Fruit fly (Drosophila melanogaster) S2 (cell line): ENCODE measurements around the gene CG10969.

ENCODE experiments used
- CG8478 ChIP-seq: fragments of >200 bp; optimal IDR thresholded peaks from 2 replicates; lab custom pipeline; 2018
- CTCF ChIP-seq, 2 experiments: fragments of >200 bp; optimal IDR thresholded peaks; 2 replicates each; lab custom pipeline; 2018

dm6 chr3L:12748711-12749566 is 32.0 kb downstream of the CG10969 start:
- TF ChIP-seq CG8478 (lab: Kevin White, UChicago): no peak
- TF ChIP-seq CTCF (optimal IDR thresholded peaks at IDR 0.05; lab: Kevin White, UChicago): no peak
